Fruit fly (Drosophila melanogaster) whole organism, embryonic: Measurements from ENCODE around the gene CG14052.

Experiments used
- Antp ChIP-seq: fragments of 200-800 bp; sonication (Bioruptor generic); optimal IDR thresholded peaks from 3 replicates; lab custom pipeline; 2016; ENCODE audit warnings: missing biosample characterization, missing genetic modification characterization
- CG12155 ChIP-seq: fragments of 200-800 bp; sonication (Bioruptor generic); optimal IDR thresholded peaks from 3 replicates; lab custom pipeline; 2016; ENCODE audit warnings: missing biosample characterization, missing genetic modification characterization
- CG12219 ChIP-seq: fragments of 200-800 bp; sonication (Bioruptor generic); optimal IDR thresholded peaks from 3 replicates; lab custom pipeline; 2018; ENCODE audit warnings: missing biosample characterization, mild to moderate bottlenecking, missing genetic modification characterization
- CG12299 ChIP-seq: fragments of 200-800 bp; sonication (Bioruptor generic); optimal IDR thresholded peaks from 2 replicates; lab custom pipeline; 2018; ENCODE audit warnings: missing biosample characterization, mild to moderate bottlenecking, missing genetic modification characterization
- CG14014 ChIP-seq: fragments of 200-800 bp; sonication (Bioruptor generic); IDR thresholded peaks from 2 replicates; pipeline ENCODE4 v1.3.6; 2022; ENCODE audit warnings: missing biosample characterization, missing genetic modification characterization
- CG15011 ChIP-seq: fragments of 200-800 bp; sonication (Bioruptor generic); optimal IDR thresholded peaks from 3 replicates; lab custom pipeline; 2018; ENCODE audit warnings: missing biosample characterization, mild to moderate bottlenecking, missing genetic modification characterization
- CG17802 ChIP-seq: fragments of 200-800 bp; sonication (Bioruptor generic); optimal IDR thresholded peaks from 2 replicates; lab custom pipeline; 2018; ENCODE audit warnings: missing biosample characterization, mild to moderate bottlenecking, missing genetic modification characterization, moderate library complexity
- CG17829 ChIP-seq: fragments of 200-800 bp; optimal IDR thresholded peaks from 2 replicates; lab custom pipeline; 2019; ENCODE audit warnings: missing biosample characterization, mild to moderate bottlenecking, missing genetic modification characterization, moderate library complexity
- CG17912 ChIP-seq: fragments of 200-800 bp; sonication (Bioruptor generic); optimal IDR thresholded peaks from 2 replicates; lab custom pipeline; 2018; ENCODE audit warnings: missing biosample characterization, mild to moderate bottlenecking, missing genetic modification characterization
- CG32767 ChIP-seq: fragments of 200-800 bp; sonication (Bioruptor generic); IDR thresholded peaks from 2 replicates; pipeline ENCODE4 v1.3.6; 2022; ENCODE audit warnings: missing biosample characterization, missing genetic modification characterization
- CG32772 ChIP-seq: fragments of 200-800 bp; sonication (Bioruptor generic); IDR thresholded peaks from 2 replicates; pipeline ENCODE4 v1.3.6; 2022; ENCODE audit warnings: missing biosample characterization, missing genetic modification characterization
- CG33213 ChIP-seq: fragments of 200-800 bp; sonication (Bioruptor generic); optimal IDR thresholded peaks from 3 replicates; lab custom pipeline; 2016; ENCODE audit warnings: missing biosample characterization, missing genetic modification characterization
- CG3847 ChIP-seq: fragments of 200-800 bp; sonication (Bioruptor generic); IDR thresholded peaks from 2 replicates; pipeline ENCODE4 v1.3.6; 2022; ENCODE audit warnings: missing biosample characterization, missing genetic modification characterization
- CG4404 ChIP-seq: fragments of 200-800 bp; sonication (Bioruptor generic); IDR thresholded peaks from 2 replicates; pipeline ENCODE4 v1.3.6; 2022; ENCODE audit warnings: missing biosample characterization, missing genetic modification characterization
- CG7357 ChIP-seq: fragments of 200-800 bp; sonication (Bioruptor generic); IDR thresholded peaks from 3 replicates; pipeline ENCODE4 v1.3.6; 2022; ENCODE audit warnings: missing biosample characterization, missing genetic modification characterization
- CG8290 ChIP-seq, 3 experiments: fragments of 200-800 bp; sonication (Bioruptor generic); optimal IDR thresholded peaks; 2 replicates each; lab custom pipeline; 2016 to 2019; ENCODE audit warnings: missing biosample characterization in 3 of 3, missing genetic modification characterization in 3 of 3, mild to moderate bottlenecking in 2 of 3, moderate library complexity in 1 of 3
- CG8359 ChIP-seq: fragments of 200-800 bp; sonication (Bioruptor generic); optimal IDR thresholded peaks from 2 replicates; lab custom pipeline; 2017; ENCODE audit warnings: missing biosample characterization, mild to moderate bottlenecking, missing genetic modification characterization, borderline replicate concordance
- CG8388 ChIP-seq: fragments of 200-800 bp; sonication (Bioruptor generic); optimal IDR thresholded peaks from 2 replicates; lab custom pipeline; 2019; ENCODE audit warnings: missing biosample characterization, mild to moderate bottlenecking, missing genetic modification characterization, moderate library complexity
- CG8944 ChIP-seq: fragments of 200-800 bp; sonication (Bioruptor generic); optimal IDR thresholded peaks from 3 replicates; lab custom pipeline; 2016; ENCODE audit warnings: missing biosample characterization, missing genetic modification characterization
- CG9609 ChIP-seq: fragments of 200-800 bp; sonication (Bioruptor generic); optimal IDR thresholded peaks from 3 replicates; lab custom pipeline; 2016; ENCODE audit warnings: missing biosample characterization, missing genetic modification characterization
- CG9797 ChIP-seq: fragments of 200-800 bp; sonication (Bioruptor generic); optimal IDR thresholded peaks from 3 replicates; lab custom pipeline; 2018; ENCODE audit warnings: missing biosample characterization, mild to moderate bottlenecking, missing genetic modification characterization
- Dbx ChIP-seq: fragments of 200-800 bp; sonication (Bioruptor generic); IDR thresholded peaks from 3 replicates; pipeline ENCODE4 v1.3.6; 2022; ENCODE audit warnings: missing biosample characterization, missing genetic modification characterization
- Drgx ChIP-seq: fragments of 200-800 bp; sonication (Bioruptor generic); IDR thresholded peaks from 2 replicates; pipeline ENCODE4 v1.3.6; 2022; ENCODE audit warnings: missing biosample characterization, missing genetic modification characterization
- GATAe ChIP-seq: fragments of 200-800 bp; sonication (Bioruptor generic); conservative IDR thresholded peaks from 2 replicates; pipeline ENCODE4 v1.3.6; 2022; ENCODE audit warnings: missing biosample characterization, missing genetic modification characterization
- Jarid2 ChIP-seq: fragments of 200-800 bp; sonication (Bioruptor generic); optimal IDR thresholded peaks from 3 replicates; lab custom pipeline; 2017; ENCODE audit warnings: mild to moderate bottlenecking, missing biosample characterization, missing genetic modification reagents, missing genetic modification characterization
- Nf-YC ChIP-seq: fragments of 200-800 bp; optimal IDR thresholded peaks from 3 replicates; lab custom pipeline; 2019; ENCODE audit warnings: missing biosample characterization, mild to moderate bottlenecking, missing genetic modification characterization, moderate library complexity
- Oli ChIP-seq: fragments of 200-800 bp; sonication (Bioruptor generic); optimal IDR thresholded peaks from 2 replicates; lab custom pipeline; 2018; ENCODE audit warnings: missing biosample characterization, mild to moderate bottlenecking, missing genetic modification characterization, moderate library complexity
- Opbp ChIP-seq: fragments of 200-800 bp; sonication (Bioruptor generic); IDR thresholded peaks from 3 replicates; pipeline ENCODE4 v1.3.6; 2022; ENCODE audit warnings: missing biosample characterization, missing genetic modification characterization; ENCODE audit not compliant: partially characterized antibody
- PHDP ChIP-seq: fragments of 200-800 bp; sonication (Bioruptor generic); optimal IDR thresholded peaks from 3 replicates; lab custom pipeline; 2018; ENCODE audit warnings: missing biosample characterization, mild to moderate bottlenecking, missing genetic modification characterization, moderate library complexity
- Rx ChIP-seq: fragments of 200-800 bp; sonication (Bioruptor generic); IDR thresholded peaks from 2 replicates; pipeline ENCODE4 v1.3.6; 2022; ENCODE audit warnings: missing biosample characterization, missing genetic modification characterization
- Scr ChIP-seq: fragments of 200-800 bp; sonication (Bioruptor generic); IDR thresholded peaks from 2 replicates; pipeline ENCODE4 v1.3.6; 2022; ENCODE audit warnings: missing biosample characterization, missing genetic modification characterization; ENCODE audit not compliant: partially characterized antibody
- Sox100B ChIP-seq: fragments of 200-800 bp; sonication (Bioruptor generic); optimal IDR thresholded peaks from 3 replicates; lab custom pipeline; 2018; ENCODE audit warnings: missing biosample characterization, mild to moderate bottlenecking, missing genetic modification characterization
- Tbp ChIP-seq: fragments of >200 bp; optimal IDR thresholded peaks from 2 replicates; lab custom pipeline; 2018; ENCODE audit warnings: missing biosample characterization, missing genetic modification characterization
- bab2 ChIP-seq: fragments of 200-800 bp; sonication (Bioruptor generic); optimal IDR thresholded peaks from 2 replicates; lab custom pipeline; 2016; ENCODE audit warnings: missing biosample characterization, missing genetic modification characterization
- cad ChIP-seq: fragments of >200 bp; optimal IDR thresholded peaks from 2 replicates; lab custom pipeline; 2017; ENCODE audit warnings: missing biosample characterization, missing genetic modification characterization
- ci ChIP-seq: fragments of 200-800 bp; sonication (Bioruptor generic); IDR thresholded peaks from 3 replicates; pipeline ENCODE4 v1.3.6; 2022; ENCODE audit warnings: missing biosample characterization, missing genetic modification characterization
- crp ChIP-seq, 2 experiments: fragments of 200-800 bp; sonication (Bioruptor generic); optimal IDR thresholded peaks; 2 replicates in 1 of 2; 3 replicates in 1 of 2; lab custom pipeline; 2017; ENCODE audit warnings: missing biosample characterization in 2 of 2, missing genetic modification characterization in 2 of 2, mild to moderate bottlenecking in 1 of 2, moderate library complexity in 1 of 2
- dpn ChIP-seq, 2 experiments: fragments of 200-800 bp; sonication (Bioruptor generic); optimal IDR thresholded peaks; 3 replicates each; lab custom pipeline; 2016; ENCODE audit warnings: missing biosample characterization in 2 of 2, missing genetic modification characterization in 2 of 2
- ems ChIP-seq: fragments of 200-800 bp; sonication (Bioruptor generic); optimal IDR thresholded peaks from 3 replicates; lab custom pipeline; 2016; ENCODE audit warnings: missing biosample characterization, missing genetic modification characterization
- ftz-f1 ChIP-seq: fragments of 200-800 bp; sonication (Bioruptor generic); optimal IDR thresholded peaks from 2 replicates; lab custom pipeline; 2016; ENCODE audit warnings: missing biosample characterization, missing genetic modification characterization
- grn ChIP-seq: fragments of 200-800 bp; sonication (Bioruptor generic); optimal IDR thresholded peaks from 3 replicates; lab custom pipeline; 2017; ENCODE audit warnings: missing biosample characterization, missing genetic modification characterization
- ken ChIP-seq: fragments of 200-800 bp; sonication (Bioruptor generic); IDR thresholded peaks from 3 replicates; pipeline ENCODE4 v1.3.6; 2022; ENCODE audit warnings: missing biosample characterization, missing genetic modification characterization
- knrl ChIP-seq: fragments of 200-800 bp; sonication (Bioruptor generic); IDR thresholded peaks from 3 replicates; pipeline ENCODE4 v1.3.6; 2022; ENCODE audit warnings: missing biosample characterization, missing genetic modification characterization; ENCODE audit not compliant: partially characterized antibody
- pb ChIP-seq: fragments of 200-800 bp; sonication (Bioruptor generic); optimal IDR thresholded peaks from 3 replicates; lab custom pipeline; 2016; ENCODE audit warnings: missing biosample characterization, missing genetic modification characterization
- sim ChIP-seq: fragments of 200-800 bp; sonication (Bioruptor generic); IDR thresholded peaks from 2 replicates; pipeline ENCODE4 v1.3.6; 2022; ENCODE audit warnings: missing biosample characterization, missing genetic modification characterization
- slou ChIP-seq: fragments of 200-800 bp; sonication (Bioruptor generic); optimal IDR thresholded peaks from 3 replicates; lab custom pipeline; 2016; ENCODE audit warnings: missing biosample characterization, missing genetic modification characterization
- slp2 ChIP-seq: fragments of 200-800 bp; sonication (Bioruptor generic); optimal IDR thresholded peaks from 2 replicates; lab custom pipeline; 2016; ENCODE audit warnings: missing biosample characterization, missing genetic modification characterization
- sqz ChIP-seq: fragments of 200-800 bp; sonication (Bioruptor generic); optimal IDR thresholded peaks from 3 replicates; lab custom pipeline; 2018; ENCODE audit warnings: missing biosample characterization, mild to moderate bottlenecking, missing genetic modification characterization
- sr ChIP-seq: fragments of 200-800 bp; sonication (Bioruptor generic); IDR thresholded peaks from 3 replicates; pipeline ENCODE4 v1.3.6; 2022; ENCODE audit warnings: missing biosample characterization, missing genetic modification characterization
- tup ChIP-seq: fragments of 200-800 bp; sonication (Bioruptor generic); optimal IDR thresholded peaks from 2 replicates; lab custom pipeline; 2016; ENCODE audit warnings: missing biosample characterization, mild to moderate bottlenecking, missing genetic modification characterization, moderate library complexity
- wdn ChIP-seq: fragments of 200-800 bp; sonication (Bioruptor generic); IDR thresholded peaks from 2 replicates; pipeline ENCODE4 v1.3.6; 2022; ENCODE audit warnings: missing biosample characterization, missing genetic modification characterization

Gene CG14052

dm6 chrX:2270557-2270930, 47.0 kb downstream of the CG14052 start, which contains the start of gene CG2924 (continued):
- TF ChIP-seq Sox100B (no peak), CG14014 (GFP tag; lab: Robert Waterston, UW) (0 out of 2 replicates have a peak, but pooled peaks have one; percentile 43), slou (GFP tag; lab: Kevin White, UChicago) (peak; percentile 24), sim (GFP tag; lab: Robert Waterston, UW) (no peak), slp2 (GFP tag; lab: Kevin White, UChicago) (no peak), CG8290 (GFP tag; optimal IDR thresholded peaks at IDR 0.05; lab: Kevin White, UChicago) (peak; percentile 85), CG8290 (tag; optimal IDR thresholded peaks at IDR 0.05; lab: Kevin White, UChicago) (peak in 1 of 2 experiments; percentile 95), PHDP (tag; lab: Kevin White, UChicago) (peak; percentile 35), ken (GFP tag; lab: Robert Waterston, UW) (peak; percentile 64; the same call in 1 of the 3 replicates), cad (GFP tag; lab: Kevin White, UChicago) (no peak), CG12155 (peak; percentile 73), pb (GFP tag; lab: Kevin White, UChicago) (peak; percentile 59), CG9797 (GFP tag; lab: Kevin White, UChicago) (peak; percentile 77), Nf-YC (tag; lab: Kevin White, UChicago) (peak; percentile 33), CG17912 (GFP tag; lab: Kevin White, UChicago) (no peak), Tbp (GFP tag; lab: Kevin White, UChicago) (no peak), ftz-f1 (GFP tag; lab: Kevin White, UChicago) (peak; percentile 68), sr (peak; percentile 47; the same call in 2 of the 3 replicates), CG17829 (tag; lab: Kevin White, UChicago) (peak; percentile 58), CG9609 (GFP tag; lab: Kevin White, UChicago) (peak; percentile 72), crp (GFP tag; optimal IDR thresholded peaks at IDR 0.05; lab: Kevin White, UChicago) (peak in 1 of 2 experiments; percentile 32), Opbp (peak; percentile 100), CG4404 (no peak), Drgx (GFP tag; lab: Robert Waterston, UW) (no peak), Antp (peak; percentile 86), CG3847 (GFP tag; lab: Robert Waterston, UW) (peak; percentile 73), sqz (GFP tag; lab: Kevin White, UChicago) (peak; percentile 42), Oli (tag; lab: Kevin White, UChicago) (no peak), dpn (GFP tag; optimal IDR thresholded peaks at IDR 0.05; lab: Kevin White, UChicago) (peak; percentile 66 to 81), knrl (GFP tag; lab: Robert Waterston, UW) (peak; percentile 99), CG32767 (GFP tag; lab: Robert Waterston, UW) (peak; percentile 53; the same call in 1 of the 2 replicates), ci (peak; percentile 57; the same call in 2 of the 3 replicates), Scr (GFP tag; lab: Robert Waterston, UW) (peak; percentile 99), Rx (peak; percentile 62), CG17802 (tag; lab: Kevin White, UChicago) (peak; percentile 20), CG32772 (GFP tag; lab: Robert Waterston, UW) (0 out of 2 replicates have a peak, but pooled peaks have one; percentile 24), CG12219 (GFP tag; lab: Kevin White, UChicago) (no peak), CG12299 (tag; lab: Kevin White, UChicago) (peak; percentile 43), CG7357 (no peak), CG8944 (GFP tag; lab: Kevin White, UChicago) (peak; percentile 65), CG15011 (GFP tag; lab: Kevin White, UChicago) (no peak), CG8359 (no peak), Jarid2 (GFP tag; lab: Kevin White, UChicago) (peak; percentile 13), GATAe (GFP tag; lab: Robert Waterston, UW) (no peak), CG8388 (GFP tag; lab: Kevin White, UChicago) (no peak), Dbx (GFP tag; lab: Robert Waterston, UW) (peak; percentile 91), wdn (GFP tag; lab: Robert Waterston, UW) (peak; percentile 62; the same call in 1 of the 2 replicates), bab2 (GFP tag; lab: Kevin White, UChicago) (peak; percentile 67), grn (GFP tag; lab: Kevin White, UChicago) (peak; percentile 22), ems (GFP tag; lab: Kevin White, UChicago) (peak; percentile 53), tup (GFP tag; lab: Kevin White, UChicago) (no peak), CG33213 (GFP tag; lab: Kevin White, UChicago) (peak; percentile 83)
